Fruit fly (Drosophila melanogaster) whole organism, adult: ENCODE measurements around the gene Sr-CIV.

Source experiments
- CG12768 ChIP-seq: fragments of 200-800 bp; sonication (Bioruptor generic); optimal IDR thresholded peaks from 2 replicates; lab custom pipeline; 2017; ENCODE audit warnings: missing biosample characterization, missing genetic modification characterization, mild to moderate bottlenecking, moderate library complexity, missing genetic modification reagents
- Hr96 ChIP-seq: fragments of 200-800 bp; sonication (Bioruptor generic); optimal IDR thresholded peaks from 2 replicates; lab custom pipeline; 2016; ENCODE audit warnings: missing biosample characterization, missing genetic modification characterization
- cnc ChIP-seq, 2 experiments: fragments of >200 bp; optimal IDR thresholded peaks; 2 replicates each; lab custom pipeline; 2017

- TF ChIP-seq cnc (optimal IDR thresholded peaks at IDR 0.05; lab: Kevin White, UChicago) (no peak), CG12768 (GFP tag; lab: Kevin White, UChicago) (no peak), Hr96 (GFP tag; lab: Kevin White, UChicago) (no peak)
Observed at dm6 chr2L:3570566-3570965, 46.7 kb upstream of the Sr-CIV start.
